Worm (Caenorhabditis elegans) whole organism, L4 larva: Measurements from ENCODE around the gene dhcr-7.

Experiments used
- lir-3 ChIP-seq: sonication (generic microtip); optimal IDR thresholded peaks from 2 replicates; lab custom pipeline; 2016; ENCODE audit warnings: mild to moderate bottlenecking, missing genetic modification characterization, missing compliant biosample characterization
- lsy-2 ChIP-seq, 2 experiments: fragments of 150-350 bp in 1 of 2; sonication (generic microtip) in 1 of 2; optimal IDR thresholded peaks; 2 replicates each; lab custom pipeline; 2014 to 2017; ENCODE audit warnings: missing biosample characterization in 2 of 2, missing genetic modification characterization in 2 of 2
- nhr-77 ChIP-seq: fragments of 150-350 bp; optimal IDR thresholded peaks from 2 replicates; lab custom pipeline; 2014; ENCODE audit warnings: missing biosample characterization, missing genetic modification characterization
- pha-4 ChIP-seq, 2 experiments: fragments of 150-350 bp in 1 of 2; fragments of 200-800 bp in 1 of 2; sonication (Bioruptor generic) in 1 of 2; IDR thresholded peaks in 1 of 2; optimal IDR thresholded peaks in 1 of 2; 2 replicates each; pipeline versions ENCODE4 v1.3.6 to Lab custom; 2014 to 2022; ENCODE audit warnings: missing genetic modification characterization in 2 of 2, missing genetic modification reagents in 2 of 2, missing biosample characterization in 1 of 2, missing compliant biosample characterization in 1 of 2
- pqm-1 ChIP-seq: sonication (generic microtip); optimal IDR thresholded peaks from 2 replicates; lab custom pipeline; 2017; ENCODE audit warnings: missing biosample characterization, missing genetic modification characterization
- set-16 ChIP-seq: fragments of 200-800 bp; sonication (Bioruptor generic); IDR thresholded peaks from 2 replicates; pipeline ENCODE4 v1.3.6; 2022; ENCODE audit warnings: missing genetic modification reagents, missing genetic modification characterization, missing compliant biosample characterization
- vab-7 ChIP-seq: fragments of 200-800 bp; sonication (Bioruptor generic); IDR thresholded peaks from 2 replicates; pipeline ENCODE4 v1.3.6; 2022; ENCODE audit warnings: missing genetic modification reagents, missing genetic modification characterization, missing compliant biosample characterization

DNA sequence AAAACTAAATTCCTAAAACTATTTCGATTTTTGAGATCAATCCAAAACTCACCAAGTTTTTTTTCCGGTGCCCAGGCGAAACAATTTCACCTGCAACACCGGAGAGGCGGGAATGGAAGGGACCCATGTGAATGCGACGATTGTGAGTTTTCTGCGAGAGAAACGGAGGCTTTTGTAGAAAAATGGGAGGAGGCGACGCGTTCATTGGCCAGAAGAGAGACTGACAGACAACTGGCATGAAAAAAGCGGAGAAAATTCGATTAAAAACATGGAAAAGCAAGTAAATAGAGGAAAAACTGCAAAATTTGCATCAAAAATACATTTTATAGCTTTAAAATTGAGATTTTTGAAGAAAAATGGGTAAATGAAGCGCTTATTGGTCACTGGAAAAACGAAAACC, 9.4 kb downstream of the dhcr-7 start, which contains the start of gene B0250.7:
- TF ChIP-seq lir-3 (no peak), pqm-1 (tag; lab: Kevin White, UChicago) (no peak), pha-4 (GFP tag; IDR thresholded peaks at IDR 0.05; lab: Robert Waterston, UW) (no peak), pha-4 (tag; optimal IDR thresholded peaks at IDR 0.05; lab: Kevin White, UChicago) (no peak), lsy-2 (tag; optimal IDR thresholded peaks at IDR 0.05; lab: Kevin White, UChicago) (no peak), vab-7 (GFP tag; lab: Robert Waterston, UW) (no peak), set-16 (GFP tag; lab: Robert Waterston, UW) (no peak), nhr-77 (tag; lab: Kevin White, UChicago) (no peak)
